Fruit fly (Drosophila melanogaster): Measurements from ENCODE around the gene Cog8.

The Cog8 gene

dm6 chr2L:11528129-11528589 lies 29.4 kb upstream of the Cog8 start, which contains the start of gene CG31705 (continued):
- TF ChIP-seq CG11696 (GFP tag; IDR thresholded peaks at IDR 0.05) (no peak; the same call in 1 of the 2 replicates), Ptx1 (GFP tag; IDR thresholded peaks at IDR 0.05) (0 out of 2 replicates have a peak, but pooled peaks have one; percentile 20), Spps (tag; optimal IDR thresholded peaks at IDR 0.05) (no peak), jumu (GFP tag; optimal IDR thresholded peaks at IDR 0.05) (no peak), ase (GFP tag; IDR thresholded peaks at IDR 0.05) (peak; percentile 23; the same call in 1 of the 3 replicates), gt (GFP tag; IDR thresholded peaks at IDR 0.05) (no peak), p53 (GFP tag; optimal IDR thresholded peaks at IDR 0.05) (no peak), Rx (GFP tag; IDR thresholded peaks at IDR 0.05) (no peak), CG12071 (GFP tag; optimal IDR thresholded peaks at IDR 0.05) (no peak), Hr78 (GFP tag; optimal IDR thresholded peaks at IDR 0.05) (no peak), cas (GFP tag; IDR thresholded peaks at IDR 0.05) (no peak), H15 (GFP tag; IDR thresholded peaks at IDR 0.05) (no peak), CG10267 (tag; optimal IDR thresholded peaks at IDR 0.05) (peak; percentile 25), kay (GFP tag; optimal IDR thresholded peaks at IDR 0.05) (no peak), CG30403 (GFP tag; optimal IDR thresholded peaks at IDR 0.05) (peak; percentile 50), CG5245 (GFP tag; optimal IDR thresholded peaks at IDR 0.05) (no peak), grn (GFP tag; optimal IDR thresholded peaks at IDR 0.05) (no peak), CG31365 (tag; optimal IDR thresholded peaks at IDR 0.05) (no peak), CG9932 (GFP tag; IDR thresholded peaks at IDR 0.05) (peak; percentile 52), disco-r (GFP tag; optimal IDR thresholded peaks at IDR 0.05) (no peak), CG14441 (GFP tag; IDR thresholded peaks at IDR 0.05) (no peak), lmd (GFP tag; IDR thresholded peaks at IDR 0.05) (peak; percentile 48), tll (GFP tag; optimal IDR thresholded peaks at IDR 0.05) (no peak), CG3407 (GFP tag; optimal IDR thresholded peaks at IDR 0.05) (no peak), zen2 (GFP tag; IDR thresholded peaks at IDR 0.05; ENCODE audit: partially characterized antibody) (no peak), gem (tag; optimal IDR thresholded peaks at IDR 0.05) (peak; percentile 76), CG9437 (GFP tag; optimal IDR thresholded peaks at IDR 0.05) (peak; percentile 44), CG11398 (GFP tag; optimal IDR thresholded peaks at IDR 0.05) (no peak), CG13775 (GFP tag; optimal IDR thresholded peaks at IDR 0.05) (peak; percentile 64), Nf-YB (GFP tag; optimal IDR thresholded peaks at IDR 0.05) (no peak), CG33213 (GFP tag; optimal IDR thresholded peaks at IDR 0.05) (no peak), CG12659 (GFP tag; optimal IDR thresholded peaks at IDR 0.05) (peak; percentile 50), CG17361 (GFP tag; IDR thresholded peaks at IDR 0.05) (peak; percentile 80; the same call in 2 of the 3 replicates), pita (GFP tag; optimal IDR thresholded peaks at IDR 0.05) (no peak), CG3726 (GFP tag; IDR thresholded peaks at IDR 0.05) (0 out of 3 replicates have a peak, but pooled peaks have one; percentile 70), Xbp1 (GFP tag; optimal IDR thresholded peaks at IDR 0.05) (peak; percentile 7), nerfin-1 (tag; optimal IDR thresholded peaks at IDR 0.05) (no peak), Dll (GFP tag; IDR thresholded peaks at IDR 0.05; ENCODE audit: partially characterized antibody) (no peak), CG18476 (GFP tag; optimal IDR thresholded peaks at IDR 0.05) (no peak), sens-2 (GFP tag; IDR thresholded peaks at IDR 0.05) (no peak), gfzf (GFP tag; optimal IDR thresholded peaks at IDR 0.05) (no peak), CG13894 (tag; optimal IDR thresholded peaks at IDR 0.05) (no peak), CG10543 (GFP tag; optimal IDR thresholded peaks at IDR 0.05) (no peak), Dip2 (GFP tag; IDR thresholded peaks at IDR 0.05) (no peak), CG4730 (GFP tag; IDR thresholded peaks at IDR 0.05) (no peak), CG15269 (tag; optimal IDR thresholded peaks at IDR 0.05) (peak; percentile 58), dan (GFP tag; IDR thresholded peaks at IDR 0.05) (no peak), emc (GFP tag; optimal IDR thresholded peaks at IDR 0.05) (no peak), Drgx (GFP tag; IDR thresholded peaks at IDR 0.05) (peak; percentile 75), chn (GFP tag; optimal IDR thresholded peaks at IDR 0.05) (no peak), Adf1 (GFP tag; IDR thresholded peaks at IDR 0.05) (no peak)
